Worm (Caenorhabditis elegans): Measurements from ENCODE around the gene grl-1.

DNA sequence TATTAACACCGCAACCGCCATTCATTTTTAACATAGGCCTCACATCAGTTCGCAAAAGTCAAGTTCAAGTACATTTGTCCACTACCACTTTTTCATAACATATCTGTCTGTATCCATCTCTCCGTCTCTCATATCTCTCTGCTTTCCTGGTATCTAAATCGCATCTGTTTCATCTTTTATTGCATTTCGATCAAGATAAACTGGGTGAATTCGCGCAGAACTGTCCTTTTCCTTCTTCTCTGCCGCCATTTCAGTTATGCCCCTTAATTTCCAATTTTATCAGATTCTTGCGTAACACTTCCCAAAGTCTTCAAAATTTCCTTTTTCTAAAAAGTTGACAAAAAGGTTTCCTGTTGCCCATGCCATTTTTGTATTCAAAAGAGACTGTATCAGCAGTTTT is 10.4 kb downstream of the grl-1 start:
- no peak for TF ChIP-seq ceh-28 (tag; optimal IDR thresholded peaks at IDR 0.05)
- no peak for TF ChIP-seq zag-1 (tag; optimal IDR thresholded peaks at IDR 0.05)
- no peak for TF ChIP-seq egl-27 (tag; optimal IDR thresholded peaks at IDR 0.05)
- TF ChIP-seq aly-2 (tag; optimal IDR thresholded peaks at IDR 0.05), result no peak
- TF ChIP-seq nhr-28 (tag; optimal IDR thresholded peaks at IDR 0.05), result no peak
- no peak for TF ChIP-seq nhr-11 (tag; optimal IDR thresholded peaks at IDR 0.05)
- TF ChIP-seq nhr-25 (tag; optimal IDR thresholded peaks at IDR 0.05), result peak; percentile 73

Measured in whole organism, L3 larva.